Fruit fly (Drosophila melanogaster): ENCODE data around the gene CG11854.

The CG11854 gene

DNA sequence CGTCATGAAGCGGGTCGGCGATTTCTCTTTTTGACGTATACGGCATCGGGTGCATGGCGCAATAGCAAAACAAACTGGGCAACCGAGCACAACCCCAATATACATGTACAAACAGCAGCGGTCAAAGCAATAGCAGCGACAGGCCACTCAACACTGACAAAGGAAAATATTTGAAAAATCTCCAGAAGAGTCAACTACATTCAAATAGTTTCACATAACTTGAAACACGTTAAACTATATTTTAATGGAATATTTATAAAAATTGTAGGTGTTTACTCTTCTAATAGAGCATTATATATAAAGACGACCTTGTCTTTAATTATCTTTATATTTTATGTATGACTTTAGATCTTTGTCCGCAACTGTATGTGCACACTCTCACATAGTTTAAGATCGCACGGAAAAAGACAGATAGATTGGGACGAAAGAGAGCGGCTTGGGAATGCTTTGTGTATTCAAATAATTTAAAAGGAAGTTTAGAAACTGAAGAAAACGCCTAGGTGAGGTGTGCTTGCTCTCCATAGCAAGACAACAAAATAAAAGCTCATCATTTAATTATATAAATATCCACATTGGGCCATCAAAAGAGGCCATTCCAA lies 34.3 kb upstream of the CG11854 start (continued):
- TF ChIP-seq CG13775 (GFP tag; optimal IDR thresholded peaks at IDR 0.05) (peak; percentile 55), luna (GFP tag; optimal IDR thresholded peaks at IDR 0.05) (no peak), D (optimal IDR thresholded peaks at IDR 0.05) (no peak), D (GFP tag; optimal IDR thresholded peaks at IDR 0.05) (peak; percentile 60), gcm2 (GFP tag; optimal IDR thresholded peaks at IDR 0.05) (peak; percentile 41), pan (optimal IDR thresholded peaks at IDR 0.05) (no peak), pan (GFP tag; optimal IDR thresholded peaks at IDR 0.05 in 1 of 2, IDR thresholded peaks at IDR 0.05 in 1 of 2) (peak in 1 of 2 experiments; percentile 82), CG7928 (GFP tag; optimal IDR thresholded peaks at IDR 0.05) (peak; percentile 4), ATbp (GFP tag; optimal IDR thresholded peaks at IDR 0.05) (peak; percentile 78), slbo (GFP tag; IDR thresholded peaks at IDR 0.05) (peak; percentile 65), D19B (GFP tag; optimal IDR thresholded peaks at IDR 0.05) (peak; percentile 9), kah (GFP tag; optimal IDR thresholded peaks at IDR 0.05) (peak; percentile 42), Mad (GFP tag; optimal IDR thresholded peaks at IDR 0.05) (peak; percentile 47), ham (GFP tag; IDR thresholded peaks at IDR 0.05) (no peak), NK7.1 (GFP tag; optimal IDR thresholded peaks at IDR 0.05) (no peak), trh (GFP tag; optimal IDR thresholded peaks at IDR 0.05) (peak; percentile 10), nerfin-2 (GFP tag; IDR thresholded peaks at IDR 0.05; ENCODE audit: partially characterized antibody) (no peak), CG11456 (GFP tag; IDR thresholded peaks at IDR 0.05) (peak; percentile 59; the same call in 1 of the 3 replicates), bcd (GFP tag; optimal IDR thresholded peaks at IDR 0.05) (peak; percentile 69), CG1529 (GFP tag; optimal IDR thresholded peaks at IDR 0.05) (peak; percentile 64), CG3995 (GFP tag; optimal IDR thresholded peaks at IDR 0.05) (no peak), CG7357 (GFP tag; IDR thresholded peaks at IDR 0.05) (peak; percentile 69; the same call in 2 of the 3 replicates), HHEX (GFP tag; optimal IDR thresholded peaks at IDR 0.05) (peak; percentile 63), CG2129 (GFP tag; IDR thresholded peaks at IDR 0.05; ENCODE audit: partially characterized antibody) (no peak), chinmo (GFP tag; IDR thresholded peaks at IDR 0.05; ENCODE audit: partially characterized antibody) (no peak), dysf (GFP tag; IDR thresholded peaks at IDR 0.05) (peak; percentile 84), CG1832 (GFP tag; optimal IDR thresholded peaks at IDR 0.05) (no peak), CG8281 (tag; optimal IDR thresholded peaks at IDR 0.05) (peak; percentile 4), h (optimal IDR thresholded peaks at IDR 0.05) (no peak), CG31388 (GFP tag; optimal IDR thresholded peaks at IDR 0.05) (no peak), Sox100B (GFP tag; optimal IDR thresholded peaks at IDR 0.05) (peak; percentile 83), CG10366 (GFP tag; IDR thresholded peaks at IDR 0.05) (peak; percentile 46; the same call in 1 of the 2 replicates), Antp (GFP tag; optimal IDR thresholded peaks at IDR 0.05) (peak; percentile 23), gsb-n (tag; optimal IDR thresholded peaks at IDR 0.05) (peak; percentile 74), Lpt (GFP tag; optimal IDR thresholded peaks at IDR 0.05) (no peak), CG3163 (GFP tag; optimal IDR thresholded peaks at IDR 0.05) (peak; percentile 1), hb (GFP tag; IDR thresholded peaks at IDR 0.05; ENCODE audit: partially characterized antibody) (no peak)

DNA sequence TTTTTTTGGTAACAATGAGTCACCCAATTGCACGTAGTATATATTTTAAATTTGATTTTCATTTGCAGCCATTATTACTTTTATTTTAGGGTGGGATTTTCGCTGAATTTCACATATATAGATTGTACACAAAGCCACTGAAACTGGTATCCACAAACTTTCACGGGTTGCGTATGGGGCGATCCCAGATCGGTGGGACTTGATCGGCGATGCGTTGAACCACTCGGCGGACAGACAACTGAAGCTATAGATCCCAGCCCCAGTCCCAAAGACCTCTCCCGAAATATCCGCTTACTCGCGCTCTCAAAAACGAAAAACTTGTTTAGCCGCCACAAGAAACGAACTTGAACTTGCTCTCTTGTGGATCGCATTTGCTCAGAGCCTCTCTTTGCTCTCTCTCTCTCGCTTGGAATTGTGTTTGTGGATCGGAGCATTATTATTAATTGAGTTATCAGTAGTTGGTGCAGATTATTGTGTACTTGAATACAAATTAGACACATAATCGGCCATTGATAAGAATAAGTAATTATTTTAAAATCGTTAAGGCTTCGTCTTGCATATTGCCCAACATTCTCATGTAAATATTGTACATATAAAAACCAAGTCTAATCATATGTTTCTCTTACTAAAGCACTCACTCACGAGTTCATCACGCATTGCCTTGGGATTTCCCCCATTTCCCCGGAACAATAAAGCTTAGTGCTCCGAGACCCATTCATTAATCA lies 33.6 kb upstream of the CG11854 start, which contains the start of gene Cad96Ca:
Gene Cad96Ca, minus strand, starts transcription at position 242 of the 725 bp plus-strand sequence.
- TF ChIP-seq Jarid2 (GFP tag; optimal IDR thresholded peaks at IDR 0.05) (peak; percentile 57), CG14860 (GFP tag; IDR thresholded peaks at IDR 0.05; ENCODE audit: partially characterized antibody) (no peak), Ptx1 (GFP tag; IDR thresholded peaks at IDR 0.05) (no peak), GATAe (GFP tag; conservative IDR thresholded peaks at IDR 0.05) (no peak), sens (GFP tag) (peak; percentile 52), MBD-R2 (GFP tag; IDR thresholded peaks at IDR 0.05) (no peak), al (GFP tag; IDR thresholded peaks at IDR 0.05) (no peak), gem (tag; optimal IDR thresholded peaks at IDR 0.05) (no peak), BtbVII (GFP tag; optimal IDR thresholded peaks at IDR 0.05) (no peak), Aef1 (GFP tag; IDR thresholded peaks at IDR 0.05) (no peak), Trl (optimal IDR thresholded peaks at IDR 0.05) (peak; percentile 90 to 92), Trl (GFP tag; optimal IDR thresholded peaks at IDR 0.05) (no peak), CG5180 (GFP tag; optimal IDR thresholded peaks at IDR 0.05) (no peak), CG14441 (GFP tag; IDR thresholded peaks at IDR 0.05) (no peak), CG10959 (GFP tag; IDR thresholded peaks at IDR 0.05) (no peak), CG17568 (GFP tag; optimal IDR thresholded peaks at IDR 0.05) (peak; percentile 4)
